Fruit fly (Drosophila melanogaster) whole organism, pupa: ENCODE data around the gene Qsox3.

Source experiments
- CG32121 ChIP-seq: fragments of 200-800 bp; sonication (Bioruptor generic); IDR thresholded peaks from 2 replicates; pipeline ENCODE4 v1.3.6; 2022; ENCODE audit warnings: missing biosample characterization, missing genetic modification characterization
- CG34367 ChIP-seq: fragments of 200-800 bp; sonication (Bioruptor generic); optimal IDR thresholded peaks from 2 replicates; lab custom pipeline; 2018; ENCODE audit warnings: missing biosample characterization, mild to moderate bottlenecking, missing genetic modification characterization
- CG4496 ChIP-seq: fragments of 200-800 bp; sonication (Bioruptor generic); IDR thresholded peaks from 3 replicates; pipeline ENCODE4 v1.3.6; 2022; ENCODE audit warnings: missing biosample characterization, missing genetic modification characterization
- CG8159 ChIP-seq: fragments of 200-800 bp; sonication (Bioruptor generic); optimal IDR thresholded peaks from 3 replicates; lab custom pipeline; 2018; ENCODE audit warnings: missing biosample characterization, mild to moderate bottlenecking, missing genetic modification characterization, moderate library complexity
- CG9948 ChIP-seq: fragments of 200-800 bp; sonication (Bioruptor generic); optimal IDR thresholded peaks from 2 replicates; lab custom pipeline; 2018; ENCODE audit warnings: missing biosample characterization, mild to moderate bottlenecking, missing genetic modification characterization, moderate library complexity
- D1 ChIP-seq: fragments of 200-800 bp; sonication (Bioruptor generic); optimal IDR thresholded peaks from 2 replicates; lab custom pipeline; 2018; ENCODE audit warnings: missing biosample characterization, mild to moderate bottlenecking, missing genetic modification characterization, moderate library complexity
- EcR ChIP-seq: fragments of 200-800 bp; sonication (Bioruptor generic); optimal IDR thresholded peaks from 3 replicates; lab custom pipeline; 2019; ENCODE audit warnings: missing biosample characterization, missing genetic modification characterization, mild to moderate bottlenecking, moderate library complexity, missing genetic modification reagents
- Ets98B ChIP-seq: fragments of 200-800 bp; sonication (Bioruptor generic); IDR thresholded peaks from 2 replicates; pipeline ENCODE4 v1.3.6; 2022; ENCODE audit warnings: missing biosample characterization, missing genetic modification characterization
- Pif1B ChIP-seq: fragments of 200-800 bp; sonication (Bioruptor generic); optimal IDR thresholded peaks from 3 replicates; lab custom pipeline; 2016; ENCODE audit warnings: missing biosample characterization, missing genetic modification characterization
- gl ChIP-seq: fragments of 200-800 bp; sonication (Bioruptor generic); optimal IDR thresholded peaks from 2 replicates; lab custom pipeline; 2018; ENCODE audit warnings: missing biosample characterization, mild to moderate bottlenecking, missing genetic modification characterization

- TF ChIP-seq CG9948: no peak
- TF ChIP-seq Pif1B (GFP tag; lab: Kevin White, UChicago): no peak
- TF ChIP-seq CG8159 (tag; lab: Kevin White, UChicago): no peak
- TF ChIP-seq CG4496 (GFP tag; lab: Robert Waterston, UW): no peak
- peak; percentile 98 for TF ChIP-seq EcR (GFP tag; lab: Kevin White, UChicago)
- TF ChIP-seq D1 (tag; lab: Kevin White, UChicago): no peak
- no peak for TF ChIP-seq CG32121 (GFP tag; lab: Robert Waterston, UW)
- no peak for TF ChIP-seq CG34367 (tag; lab: Kevin White, UChicago)
- no peak for TF ChIP-seq gl
- TF ChIP-seq Ets98B (GFP tag; lab: Robert Waterston, UW): no peak
Observed at dm6 chr3R:21922244-21922643, 10.6 kb downstream of the Qsox3 start.
